Worm (Caenorhabditis elegans): ENCODE data around the gene vit-3.

The vit-3 gene

ce11 chrX:3596303-3596772, 24.0 kb upstream of the vit-3 start, which contains the start of gene T27A10.6:
Gene T27A10.6 (minus strand): TSS chrX:3596353.
- TF ChIP-seq somi-1 (GFP tag; optimal IDR thresholded peaks at IDR 0.05): no peak
- TF ChIP-seq fkh-3 (tag; optimal IDR thresholded peaks at IDR 0.05): no peak
- TF ChIP-seq die-1 (tag; optimal IDR thresholded peaks at IDR 0.05): no peak
- no peak for TF ChIP-seq F37B4.10 (GFP tag; IDR thresholded peaks at IDR 0.05)

- no peak for TF ChIP-seq attf-5 (GFP tag; optimal IDR thresholded peaks at IDR 0.05)
- TF ChIP-seq cebp-1 (GFP tag; IDR thresholded peaks at IDR 0.05): no peak
- TF ChIP-seq cebp-1 (tag; optimal IDR thresholded peaks at IDR 0.05): no peak
- TF ChIP-seq ets-4 (GFP tag; optimal IDR thresholded peaks at IDR 0.05): no peak
- no peak for TF ChIP-seq C06A6.2 (GFP tag; conservative IDR thresholded peaks at IDR 0.05)
- TF ChIP-seq somi-1 (GFP tag; optimal IDR thresholded peaks at IDR 0.05): no peak
- no peak for TF ChIP-seq K12H6.12 (tag; optimal IDR thresholded peaks at IDR 0.05)
- no peak for TF ChIP-seq madf-3 (GFP tag; IDR thresholded peaks at IDR 0.05)
- no peak for TF ChIP-seq madf-8 (GFP tag; conservative IDR thresholded peaks at IDR 0.05)
- TF ChIP-seq F37B4.10 (GFP tag; IDR thresholded peaks at IDR 0.05): no peak
- TF ChIP-seq sea-2 (GFP tag; IDR thresholded peaks at IDR 0.05): no peak
- no peak for TF ChIP-seq nhr-27 (tag; optimal IDR thresholded peaks at IDR 0.05)
- no peak for TF ChIP-seq T07F8.4 (tag; optimal IDR thresholded peaks at IDR 0.05)
- no peak for TF ChIP-seq F22D6.2 (tag; optimal IDR thresholded peaks at IDR 0.05)
- no peak for TF ChIP-seq F55B11.4 (tag; optimal IDR thresholded peaks at IDR 0.05; ENCODE audit: borderline replicate concordance, insufficient read depth)
- TF ChIP-seq ekl-4 (GFP tag; IDR thresholded peaks at IDR 0.05): no peak
- TF ChIP-seq ceh-79 (tag; optimal IDR thresholded peaks at IDR 0.05): no peak
Observed at ce11 chrX:3590510-3590909, 18.2 kb upstream of the vit-3 start.

ce11 chrX:3585625-3586024, 13.3 kb upstream of the vit-3 start, which contains the start of gene T27A10.2:
Gene T27A10.2 (plus strand): TSS chrX:3585957.
- TF ChIP-seq nfya-2 (GFP tag; IDR thresholded peaks at IDR 0.05) (no peak), C17E4.6 (GFP tag; IDR thresholded peaks at IDR 0.05) (no peak), egl-44 (GFP tag; IDR thresholded peaks at IDR 0.05) (no peak), let-526 (GFP tag; IDR thresholded peaks at IDR 0.05) (no peak), T07F8.4 (tag; optimal IDR thresholded peaks at IDR 0.05) (no peak), ceh-91 (GFP tag; IDR thresholded peaks at IDR 0.05) (no peak), hmg-1.2 (GFP tag; IDR thresholded peaks at IDR 0.05) (peak; percentile 60; the same call in 1 of the 2 replicates), B0035.1 (tag; optimal IDR thresholded peaks at IDR 0.05) (no peak), snpc-1.1 (tag; optimal IDR thresholded peaks at IDR 0.05; ENCODE audit: insufficient read depth) (no peak), mcd-1 (GFP tag; IDR thresholded peaks at IDR 0.05) (no peak), egrh-3 (GFP tag; IDR thresholded peaks at IDR 0.05) (peak; percentile 50; the same call in 1 of the 2 replicates), Y53F4B.3 (GFP tag; IDR thresholded peaks at IDR 0.05) (no peak), F22D6.2 (tag; optimal IDR thresholded peaks at IDR 0.05) (no peak), athp-1 (tag; optimal IDR thresholded peaks at IDR 0.05) (no peak)

- TF ChIP-seq egl-18 (GFP tag; IDR thresholded peaks at IDR 0.05) (no peak), attf-3 (GFP tag; conservative IDR thresholded peaks at IDR 0.05) (no peak), sdz-38 (tag; optimal IDR thresholded peaks at IDR 0.05) (no peak), ets-4 (GFP tag; optimal IDR thresholded peaks at IDR 0.05) (no peak), akir-1 (GFP tag; optimal IDR thresholded peaks at IDR 0.05) (no peak), efl-1 (GFP tag; optimal IDR thresholded peaks at IDR 0.05) (no peak), C17E4.6 (GFP tag; IDR thresholded peaks at IDR 0.05) (no peak), ceh-79 (tag; optimal IDR thresholded peaks at IDR 0.05) (no peak), lin-26 (GFP tag; IDR thresholded peaks at IDR 0.05) (no peak), ztf-25 (GFP tag; IDR thresholded peaks at IDR 0.05) (no peak), egrh-3 (GFP tag; IDR thresholded peaks at IDR 0.05) (no peak), rcor-1 (GFP tag; IDR thresholded peaks at IDR 0.05) (no peak), fkh-3 (tag; optimal IDR thresholded peaks at IDR 0.05) (no peak)
Observed at ce11 chrX:3584481-3584880, 12.1 kb upstream of the vit-3 start.

Data from whole organism, young adult.